Fruit fly (Drosophila melanogaster) whole organism, embryonic: ENCODE data around the gene Ptp69D.

Experiments
- BEAF-32 ChIP-seq: fragments of 200-800 bp; sonication (Bioruptor generic); optimal IDR thresholded peaks from 3 replicates; lab custom pipeline; 2017; ENCODE audit warnings: missing biosample characterization, missing genetic modification characterization, mild to moderate bottlenecking, moderate library complexity, missing genetic modification reagents
- Blimp-1 ChIP-seq: fragments of 200-800 bp; sonication (Bioruptor generic); optimal IDR thresholded peaks from 3 replicates; lab custom pipeline; 2018; ENCODE audit warnings: missing biosample characterization, missing genetic modification characterization, mild to moderate bottlenecking, moderate library complexity, missing genetic modification reagents
- Bteb2 ChIP-seq: fragments of 200-800 bp; sonication (Bioruptor generic); optimal IDR thresholded peaks from 2 replicates; lab custom pipeline; 2016; ENCODE audit warnings: missing biosample characterization, missing genetic modification characterization
- CG11695 ChIP-seq: fragments of 200-800 bp; sonication (Bioruptor generic); IDR thresholded peaks from 3 replicates; pipeline ENCODE4 v1.3.6; 2022; ENCODE audit warnings: missing biosample characterization, missing genetic modification characterization
- CG12219 ChIP-seq: fragments of 200-800 bp; sonication (Bioruptor generic); optimal IDR thresholded peaks from 3 replicates; lab custom pipeline; 2018; ENCODE audit warnings: missing biosample characterization, mild to moderate bottlenecking, missing genetic modification characterization
- CG1233 ChIP-seq: fragments of 200-800 bp; sonication (Bioruptor generic); optimal IDR thresholded peaks from 4 replicates; lab custom pipeline; 2018; ENCODE audit warnings: missing biosample characterization, mild to moderate bottlenecking, missing genetic modification characterization
- CG13624 ChIP-seq: fragments of 200-800 bp; sonication (Bioruptor generic); optimal IDR thresholded peaks from 2 replicates; lab custom pipeline; 2016; ENCODE audit warnings: missing biosample characterization, missing genetic modification characterization
- CG1529 ChIP-seq: fragments of 200-800 bp; sonication (Bioruptor generic); optimal IDR thresholded peaks from 3 replicates; lab custom pipeline; 2018; ENCODE audit warnings: missing biosample characterization, missing genetic modification characterization
- CG1832 ChIP-seq: fragments of 200-800 bp; sonication (Bioruptor generic); optimal IDR thresholded peaks from 2 replicates; lab custom pipeline; 2017; ENCODE audit warnings: missing biosample characterization, mild to moderate bottlenecking, missing genetic modification characterization, inconsistent platforms
- CG2678 ChIP-seq: fragments of 200-800 bp; sonication (Bioruptor generic); optimal IDR thresholded peaks from 3 replicates; lab custom pipeline; 2019; ENCODE audit warnings: missing biosample characterization, mild to moderate bottlenecking, missing genetic modification characterization, moderate library complexity
- CG32767 ChIP-seq: fragments of 200-800 bp; sonication (Bioruptor generic); IDR thresholded peaks from 2 replicates; pipeline ENCODE4 v1.3.6; 2022; ENCODE audit warnings: missing biosample characterization, missing genetic modification characterization
- CG43689 ChIP-seq: fragments of 200-800 bp; sonication (Bioruptor generic); IDR thresholded peaks from 2 replicates; pipeline ENCODE4 v1.3.6; 2022; ENCODE audit warnings: missing biosample characterization, missing genetic modification characterization
- CG4617 ChIP-seq: fragments of 200-800 bp; sonication (Bioruptor generic); optimal IDR thresholded peaks from 3 replicates; lab custom pipeline; 2016; ENCODE audit warnings: missing biosample characterization, missing genetic modification characterization, borderline replicate concordance
- CG6689 ChIP-seq: fragments of 200-800 bp; sonication (Bioruptor generic); IDR thresholded peaks from 2 replicates; pipeline ENCODE4 v1.3.6; 2022; ENCODE audit warnings: missing biosample characterization, missing genetic modification characterization
- CG6765 ChIP-seq: fragments of 200-800 bp; sonication (Bioruptor generic); optimal IDR thresholded peaks from 3 replicates; lab custom pipeline; 2017; ENCODE audit warnings: missing biosample characterization, mild to moderate bottlenecking, missing genetic modification characterization
- CG8359 ChIP-seq: fragments of 200-800 bp; sonication (Bioruptor generic); optimal IDR thresholded peaks from 2 replicates; lab custom pipeline; 2017; ENCODE audit warnings: missing biosample characterization, mild to moderate bottlenecking, missing genetic modification characterization, borderline replicate concordance
- CG9727 ChIP-seq: fragments of 200-800 bp; sonication (Bioruptor generic); optimal IDR thresholded peaks from 3 replicates; lab custom pipeline; 2017; ENCODE audit warnings: missing biosample characterization, mild to moderate bottlenecking, missing genetic modification characterization
- CG9876 ChIP-seq: fragments of 200-800 bp; sonication (Bioruptor generic); optimal IDR thresholded peaks from 2 replicates; lab custom pipeline; 2016; ENCODE audit warnings: missing biosample characterization, missing genetic modification characterization
- CG9932 ChIP-seq: fragments of 200-800 bp; sonication (Bioruptor generic); IDR thresholded peaks from 2 replicates; pipeline ENCODE4 v1.3.6; 2022; ENCODE audit warnings: missing biosample characterization, missing genetic modification characterization
- Dip2 ChIP-seq: fragments of 200-800 bp; sonication (Bioruptor generic); IDR thresholded peaks from 2 replicates; pipeline ENCODE4 v1.3.6; 2022; ENCODE audit warnings: missing biosample characterization, missing genetic modification characterization
- Drgx ChIP-seq: fragments of 200-800 bp; sonication (Bioruptor generic); IDR thresholded peaks from 2 replicates; pipeline ENCODE4 v1.3.6; 2022; ENCODE audit warnings: missing biosample characterization, missing genetic modification characterization
- E2f1 ChIP-seq: fragments of 200-800 bp; sonication (Bioruptor generic); IDR thresholded peaks from 2 replicates; pipeline ENCODE4 v1.3.6; 2022; ENCODE audit warnings: missing biosample characterization, missing genetic modification characterization
- Fer1 ChIP-seq: fragments of 200-800 bp; sonication (Bioruptor generic); optimal IDR thresholded peaks from 2 replicates; lab custom pipeline; 2017; ENCODE audit warnings: missing biosample characterization, mild to moderate bottlenecking, missing genetic modification characterization
- GATAe ChIP-seq: fragments of 200-800 bp; sonication (Bioruptor generic); conservative IDR thresholded peaks from 2 replicates; pipeline ENCODE4 v1.3.6; 2022; ENCODE audit warnings: missing biosample characterization, missing genetic modification characterization
- HLH3B ChIP-seq: fragments of 200-800 bp; sonication (Bioruptor generic); IDR thresholded peaks from 2 replicates; pipeline ENCODE4 v1.3.6; 2022; ENCODE audit warnings: missing biosample characterization, missing genetic modification characterization
- Hand ChIP-seq: fragments of 200-800 bp; sonication (Bioruptor generic); optimal IDR thresholded peaks from 2 replicates; lab custom pipeline; 2017; ENCODE audit warnings: mild to moderate bottlenecking, missing biosample characterization, missing genetic modification reagents, missing genetic modification characterization
- Hey ChIP-seq: fragments of 200-800 bp; sonication (Bioruptor generic); optimal IDR thresholded peaks from 3 replicates; lab custom pipeline; 2018; ENCODE audit warnings: missing biosample characterization, mild to moderate bottlenecking, missing genetic modification characterization
- Hr78 ChIP-seq, 2 experiments: fragments of 200-800 bp in 1 of 2; fragments of >200 bp in 1 of 2; sonication (Bioruptor generic) in 1 of 2; optimal IDR thresholded peaks; 2 replicates each; lab custom pipeline; 2017 to 2019; ENCODE audit warnings: missing biosample characterization in 2 of 2, missing genetic modification characterization in 2 of 2, mild to moderate bottlenecking in 1 of 2, moderate library complexity in 1 of 2
- Oaz ChIP-seq: fragments of 200-800 bp; sonication (Bioruptor generic); IDR thresholded peaks from 2 replicates; pipeline ENCODE4 v1.3.6; 2022; ENCODE audit warnings: missing biosample characterization, missing genetic modification characterization
- Sin3A ChIP-seq: fragments of >200 bp; optimal IDR thresholded peaks from 2 replicates; lab custom pipeline; 2018
- Spps ChIP-seq: fragments of 200-800 bp; sonication (Bioruptor generic); optimal IDR thresholded peaks from 2 replicates; lab custom pipeline; 2018; ENCODE audit warnings: missing biosample characterization, mild to moderate bottlenecking, missing genetic modification characterization
- Xrp1 ChIP-seq: fragments of 200-800 bp; sonication (Bioruptor generic); IDR thresholded peaks from 2 replicates; pipeline ENCODE4 v1.3.6; 2022; ENCODE audit warnings: missing biosample characterization, missing genetic modification characterization
- ato ChIP-seq: fragments of 200-800 bp; sonication (Bioruptor generic); IDR thresholded peaks from 2 replicates; pipeline ENCODE4 v1.3.6; 2022; ENCODE audit warnings: missing biosample characterization, missing genetic modification characterization; ENCODE audit not compliant: partially characterized antibody
- bab2 ChIP-seq: fragments of 200-800 bp; sonication (Bioruptor generic); optimal IDR thresholded peaks from 2 replicates; lab custom pipeline; 2016; ENCODE audit warnings: missing biosample characterization, missing genetic modification characterization
- btn ChIP-seq: fragments of 200-800 bp; sonication (Bioruptor generic); optimal IDR thresholded peaks from 2 replicates; lab custom pipeline; 2016; ENCODE audit warnings: missing biosample characterization, missing genetic modification characterization
- chif ChIP-seq, 2 experiments: fragments of 200-800 bp; sonication (Bioruptor generic); optimal IDR thresholded peaks; 3 replicates each; lab custom pipeline; 2016; ENCODE audit warnings: missing biosample characterization in 2 of 2, missing genetic modification characterization in 2 of 2
- dan ChIP-seq: fragments of 200-800 bp; sonication (Bioruptor generic); IDR thresholded peaks from 2 replicates; pipeline ENCODE4 v1.3.6; 2022; ENCODE audit warnings: missing biosample characterization, missing genetic modification characterization
- dati ChIP-seq: fragments of 200-800 bp; sonication (Bioruptor generic); IDR thresholded peaks from 2 replicates; pipeline ENCODE4 v1.3.6; 2022; ENCODE audit warnings: missing biosample characterization, missing genetic modification characterization
- dm ChIP-seq: fragments of 200-800 bp; sonication (Bioruptor generic); optimal IDR thresholded peaks from 3 replicates; lab custom pipeline; 2016; ENCODE audit warnings: missing biosample characterization, missing genetic modification characterization
- esg ChIP-seq: fragments of 200-800 bp; sonication (Bioruptor generic); conservative IDR thresholded peaks from 2 replicates; pipeline ENCODE4 v1.3.6; 2022; ENCODE audit warnings: missing biosample characterization, missing genetic modification characterization
- hbn ChIP-seq: fragments of 200-800 bp; sonication (Bioruptor generic); IDR thresholded peaks from 2 replicates; pipeline ENCODE4 v1.3.6; 2022; ENCODE audit warnings: missing biosample characterization, missing genetic modification characterization; ENCODE audit not compliant: partially characterized antibody
- jigr1 ChIP-seq: fragments of 200-800 bp; sonication (Bioruptor generic); IDR thresholded peaks from 3 replicates; pipeline ENCODE4 v1.3.6; 2022; ENCODE audit warnings: missing biosample characterization, missing genetic modification characterization
- lola ChIP-seq, 3 experiments: fragments of >200 bp in 2 of 3; fragments of 200-800 bp in 1 of 3; sonication (Bioruptor generic) in 1 of 3; optimal IDR thresholded peaks; 2 replicates each; lab custom pipeline; 2017 to 2019; ENCODE audit warnings: missing biosample characterization in 3 of 3, missing genetic modification characterization in 3 of 3, mild to moderate bottlenecking in 1 of 3, moderate library complexity in 1 of 3
- nerfin-1 ChIP-seq: fragments of 200-800 bp; sonication (Bioruptor generic); optimal IDR thresholded peaks from 3 replicates; lab custom pipeline; 2019; ENCODE audit warnings: missing biosample characterization, mild to moderate bottlenecking, missing genetic modification characterization, moderate library complexity
- nom ChIP-seq: fragments of 200-800 bp; sonication (Bioruptor generic); optimal IDR thresholded peaks from 2 replicates; lab custom pipeline; 2017; ENCODE audit warnings: missing biosample characterization, missing genetic modification characterization, mild to moderate bottlenecking, moderate library complexity, missing genetic modification reagents
- phol ChIP-seq: fragments of 200-800 bp; sonication (Bioruptor generic); optimal IDR thresholded peaks from 3 replicates; lab custom pipeline; 2018; ENCODE audit warnings: missing biosample characterization, mild to moderate bottlenecking, missing genetic modification characterization, moderate library complexity
- ro ChIP-seq: fragments of 200-800 bp; sonication (Bioruptor generic); IDR thresholded peaks from 2 replicates; pipeline ENCODE4 v1.3.6; 2022; ENCODE audit warnings: missing biosample characterization, missing genetic modification characterization
- seq ChIP-seq: fragments of 200-800 bp; sonication (Bioruptor generic); IDR thresholded peaks from 2 replicates; pipeline ENCODE4 v1.3.6; 2022; ENCODE audit warnings: missing biosample characterization, missing genetic modification characterization
- tin ChIP-seq: fragments of 200-800 bp; sonication (Bioruptor generic); optimal IDR thresholded peaks from 3 replicates; lab custom pipeline; 2016; ENCODE audit warnings: missing biosample characterization, missing genetic modification characterization
- vvl ChIP-seq: fragments of 200-800 bp; sonication (Bioruptor generic); IDR thresholded peaks from 2 replicates; pipeline ENCODE4 v1.3.6; 2022; ENCODE audit warnings: missing biosample characterization, missing genetic modification characterization
- zfh1 ChIP-seq: fragments of 200-800 bp; sonication (Bioruptor generic); IDR thresholded peaks from 3 replicates; pipeline ENCODE4 v1.3.6; 2022; ENCODE audit warnings: missing biosample characterization, missing genetic modification characterization

Ptp69D gene

dm6 chr3L:12725749-12726148 lies 9.0 kb upstream of the Ptp69D start (continued):
- no peak for TF ChIP-seq jigr1
- no peak for TF ChIP-seq GATAe (GFP tag; lab: Robert Waterston, UW)
- peak; percentile 30 for TF ChIP-seq tin (GFP tag; lab: Kevin White, UChicago)
- peak; percentile 42 for TF ChIP-seq Spps (tag; lab: Kevin White, UChicago)
- no peak for TF ChIP-seq CG2678 (tag; lab: Kevin White, UChicago)
- TF ChIP-seq esg, result no peak
- TF ChIP-seq chif (GFP tag; optimal IDR thresholded peaks at IDR 0.05; lab: Kevin White, UChicago), result peak in 1 of 2 experiments; percentile 44
- TF ChIP-seq Oaz (GFP tag; lab: Robert Waterston, UW), result no peak
- TF ChIP-seq Drgx (GFP tag; lab: Robert Waterston, UW), result peak; percentile 48
- no peak for TF ChIP-seq E2f1
- no peak for TF ChIP-seq ato (GFP tag; lab: Robert Waterston, UW)
- TF ChIP-seq CG11695, result no peak
- TF ChIP-seq CG1233 (GFP tag; lab: Kevin White, UChicago), result peak; percentile 33
- no peak for TF ChIP-seq CG6765
- TF ChIP-seq lola (GFP tag; optimal IDR thresholded peaks at IDR 0.05; lab: Kevin White, UChicago), result peak in 1 of 3 experiments; percentile 4
- 0 out of 3 replicates have a peak, but pooled peaks have one; percentile 38 for TF ChIP-seq zfh1
- TF ChIP-seq HLH3B, result 0 out of 2 replicates have a peak, but pooled peaks have one; percentile 19
- TF ChIP-seq CG4617, result no peak
- TF ChIP-seq Hr78 (GFP tag; optimal IDR thresholded peaks at IDR 0.05; lab: Kevin White, UChicago), result no peak
- TF ChIP-seq Xrp1 (GFP tag; lab: Robert Waterston, UW), result peak; percentile 67; the same call in 1 of the 2 replicates
- TF ChIP-seq CG12219 (GFP tag; lab: Kevin White, UChicago), result no peak
- TF ChIP-seq CG32767 (GFP tag; lab: Robert Waterston, UW), result no peak
- no peak for TF ChIP-seq Hey (tag; lab: Kevin White, UChicago)
- TF ChIP-seq dati (GFP tag; lab: Robert Waterston, UW), result no peak
- no peak for TF ChIP-seq Dip2 (GFP tag; lab: Robert Waterston, UW)
- no peak for TF ChIP-seq nerfin-1 (tag; lab: Kevin White, UChicago)
- TF ChIP-seq phol (tag; lab: Kevin White, UChicago), result peak; percentile 18
- TF ChIP-seq CG1529 (GFP tag; lab: Kevin White, UChicago), result no peak
- TF ChIP-seq seq (GFP tag; lab: Robert Waterston, UW), result no peak
- TF ChIP-seq dm (GFP tag; lab: Kevin White, UChicago), result no peak
- peak; percentile 19 for TF ChIP-seq bab2 (GFP tag; lab: Kevin White, UChicago)
- TF ChIP-seq Hand, result no peak
- 0 out of 2 replicates have a peak, but pooled peaks have one; percentile 35 for TF ChIP-seq vvl (GFP tag; lab: Robert Waterston, UW)
- no peak for TF ChIP-seq nom (GFP tag; lab: Kevin White, UChicago)
- TF ChIP-seq CG13624 (GFP tag; lab: Kevin White, UChicago), result no peak
- TF ChIP-seq CG8359 (GFP tag; lab: Kevin White, UChicago), result no peak
- TF ChIP-seq CG9727 (GFP tag; lab: Kevin White, UChicago), result peak; percentile 61
- no peak for TF ChIP-seq CG1832 (GFP tag; lab: Kevin White, UChicago)
- TF ChIP-seq BEAF-32, result no peak
- TF ChIP-seq CG9876 (GFP tag; lab: Kevin White, UChicago), result no peak
- TF ChIP-seq hbn, result no peak
- TF ChIP-seq Sin3A, result no peak
- peak; percentile 30; the same call in 1 of the 2 replicates for TF ChIP-seq CG6689 (GFP tag; lab: Robert Waterston, UW)
- no peak for TF ChIP-seq dan (GFP tag; lab: Robert Waterston, UW)
- TF ChIP-seq Blimp-1 (GFP tag; lab: Kevin White, UChicago), result peak; percentile 12
- TF ChIP-seq Fer1 (GFP tag; lab: Kevin White, UChicago), result no peak
- no peak for TF ChIP-seq CG43689 (GFP tag; lab: Robert Waterston, UW)
- TF ChIP-seq ro (GFP tag; lab: Robert Waterston, UW), result 0 out of 2 replicates have a peak, but pooled peaks have one; percentile 6
- TF ChIP-seq Bteb2 (GFP tag; lab: Kevin White, UChicago), result no peak
- TF ChIP-seq btn (GFP tag; lab: Kevin White, UChicago), result no peak
- TF ChIP-seq CG9932, result no peak
